Worm (Caenorhabditis elegans) whole organism, mixed stage, embryonic: ENCODE measurements around the gene kel-8.

Source experiments
- bed-3 ChIP-seq: fragments of 200-800 bp; sonication (Bioruptor generic); optimal IDR thresholded peaks from 3 replicates; lab custom pipeline; 2018; ENCODE audit warnings: mild to moderate bottlenecking, missing genetic modification characterization, moderate library complexity, missing compliant biosample characterization
- blmp-1 ChIP-seq: fragments of 150-350 bp; optimal IDR thresholded peaks from 2 replicates; lab custom pipeline; 2014; ENCODE audit warnings: missing biosample characterization, missing genetic modification characterization
- ceh-39 ChIP-seq: fragments of 150-350 bp; optimal IDR thresholded peaks from 2 replicates; lab custom pipeline; 2014; ENCODE audit warnings: missing biosample characterization, missing genetic modification characterization
- ceh-43 ChIP-seq: fragments of 200-800 bp; sonication (Bioruptor generic); optimal IDR thresholded peaks from 2 replicates; lab custom pipeline; 2018; ENCODE audit warnings: mild to moderate bottlenecking, missing genetic modification characterization, moderate library complexity, missing compliant biosample characterization
- ceh-83 ChIP-seq: fragments of 200-800 bp; sonication (Bioruptor generic); optimal IDR thresholded peaks from 2 replicates; lab custom pipeline; 2018; ENCODE audit warnings: mild to moderate bottlenecking, missing genetic modification characterization, missing compliant biosample characterization
- cnd-1 ChIP-seq: fragments of 200-800 bp; sonication (Bioruptor generic); optimal IDR thresholded peaks from 2 replicates; lab custom pipeline; 2018; ENCODE audit warnings: mild to moderate bottlenecking, missing genetic modification characterization, missing compliant biosample characterization
- flh-1 ChIP-seq: fragments of 200-800 bp; sonication (Bioruptor generic); optimal IDR thresholded peaks from 2 replicates; lab custom pipeline; 2018; ENCODE audit warnings: mild to moderate bottlenecking, missing genetic modification characterization, moderate library complexity, missing compliant biosample characterization
- lin-32 ChIP-seq: fragments of 200-800 bp; sonication (Bioruptor generic); optimal IDR thresholded peaks from 2 replicates; lab custom pipeline; 2018; ENCODE audit warnings: mild to moderate bottlenecking, missing genetic modification characterization, missing compliant biosample characterization
- lsy-2 ChIP-seq: fragments of 150-350 bp; optimal IDR thresholded peaks from 2 replicates; lab custom pipeline; 2014; ENCODE audit warnings: missing biosample characterization, missing genetic modification characterization
- mab-5 ChIP-seq: fragments of 150-350 bp; optimal IDR thresholded peaks from 2 replicates; lab custom pipeline; 2014; ENCODE audit warnings: missing biosample characterization, missing genetic modification characterization
- mls-2 ChIP-seq: sonication (generic microtip); optimal IDR thresholded peaks from 2 replicates; lab custom pipeline; 2016; ENCODE audit warnings: mild to moderate bottlenecking, missing genetic modification characterization, moderate library complexity, missing compliant biosample characterization
- nhr-28 ChIP-seq: fragments of 150-350 bp; optimal IDR thresholded peaks from 2 replicates; lab custom pipeline; 2014; ENCODE audit warnings: missing biosample characterization, missing genetic modification characterization
- nhr-76 ChIP-seq: sonication (generic microtip); optimal IDR thresholded peaks from 2 replicates; lab custom pipeline; 2017; ENCODE audit warnings: missing biosample characterization, missing genetic modification characterization
- pha-4 ChIP-seq: fragments of 150-350 bp; optimal IDR thresholded peaks from 2 replicates; lab custom pipeline; 2018; ENCODE audit warnings: missing biosample characterization, missing genetic modification reagents, missing genetic modification characterization
- snpc-4 ChIP-seq: fragments of 150-350 bp; optimal IDR thresholded peaks from 2 replicates; lab custom pipeline; 2014; ENCODE audit warnings: missing biosample characterization, missing genetic modification characterization
- sptf-1 ChIP-seq: sonication (generic microtip); optimal IDR thresholded peaks from 2 replicates; lab custom pipeline; 2017; ENCODE audit warnings: mild to moderate bottlenecking, missing genetic modification characterization, moderate library complexity, missing compliant biosample characterization
- tbx-8 ChIP-seq: fragments of 200-800 bp; sonication (Bioruptor generic); optimal IDR thresholded peaks from 2 replicates; lab custom pipeline; 2018; ENCODE audit warnings: mild to moderate bottlenecking, missing genetic modification characterization, moderate library complexity, missing compliant biosample characterization
- unc-120 ChIP-seq: sonication (generic microtip); optimal IDR thresholded peaks from 2 replicates; lab custom pipeline; 2017; ENCODE audit warnings: missing genetic modification characterization, missing compliant biosample characterization; ENCODE audit not compliant: poor library complexity, severe bottlenecking
- unc-62 ChIP-seq: fragments of 150-350 bp; optimal IDR thresholded peaks from 2 replicates; lab custom pipeline; 2014; ENCODE audit warnings: missing biosample characterization, missing genetic modification reagents, missing genetic modification characterization
- zip-8 ChIP-seq: fragments of 150-350 bp; optimal IDR thresholded peaks from 2 replicates; lab custom pipeline; 2014; ENCODE audit warnings: missing biosample characterization, missing genetic modification characterization
- ztf-11 ChIP-seq: fragments of 150-350 bp; optimal IDR thresholded peaks from 2 replicates; lab custom pipeline; 2014; ENCODE audit warnings: missing biosample characterization, missing genetic modification characterization

Gene kel-8

DNA sequence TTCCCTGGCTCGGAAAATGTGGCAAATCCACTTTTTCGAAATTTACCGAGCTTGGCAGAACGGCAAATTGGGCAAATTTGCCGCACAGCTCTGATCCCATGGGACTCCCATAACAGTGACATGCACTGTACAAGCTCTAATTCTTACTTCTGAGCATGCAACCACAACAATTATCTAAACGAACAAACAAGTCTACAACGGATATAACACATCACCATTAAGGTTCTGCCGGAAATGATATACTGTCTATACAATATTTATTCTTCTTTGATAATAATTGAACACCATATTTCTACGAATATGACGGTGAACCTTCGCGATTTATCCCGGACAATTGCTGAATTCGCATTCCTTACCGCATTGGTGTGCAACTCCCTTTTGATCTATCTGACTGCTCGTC lies 57.0 kb downstream of the kel-8 start, which contains the start of gene str-33:
Gene str-33 (plus strand): TSS at position 301 of the 400 bp plus-strand sequence.
- TF ChIP-seq ztf-11 (no peak), ceh-83 (no peak), unc-120 (tag; lab: Kevin White, UChicago) (no peak), blmp-1 (tag; lab: Kevin White, UChicago) (no peak), flh-1 (GFP tag; lab: Kevin White, UChicago) (no peak), ceh-39 (tag; lab: Kevin White, UChicago) (no peak), lsy-2 (tag; lab: Kevin White, UChicago) (no peak), unc-62 (GFP tag; lab: Kevin White, UChicago) (no peak), sptf-1 (tag; lab: Kevin White, UChicago) (no peak)

ce11 chrV:2730784-2731480 lies 59.7 kb downstream of the kel-8 start, which contains the start of gene dod-3:
TSS of gene dod-3 (minus strand) at chrV:2731098.
- TF ChIP-seq unc-120 (tag; lab: Kevin White, UChicago) (no peak), cnd-1 (tag; lab: Kevin White, UChicago) (no peak)

DNA sequence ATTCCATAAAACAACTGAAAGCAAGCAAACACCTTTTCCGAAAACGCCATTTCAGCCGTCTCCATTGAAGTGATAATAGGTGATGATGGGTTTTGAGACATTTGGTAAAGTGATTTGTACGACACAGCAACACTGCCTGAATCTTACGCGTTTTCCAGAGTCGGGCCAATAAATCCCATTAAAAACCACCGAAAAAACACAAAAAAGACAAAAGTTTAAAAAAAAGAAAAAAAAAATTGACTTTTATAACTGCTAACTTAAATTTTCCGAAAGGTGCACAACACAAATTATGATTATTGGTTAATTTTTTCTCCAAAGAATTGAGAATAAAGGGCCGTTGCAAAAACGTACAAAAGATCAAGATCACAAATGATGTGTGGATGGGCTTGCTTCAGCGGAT lies 63.1 kb downstream of the kel-8 start, which contains the start of gene srg-57:
Gene srg-57 (minus strand): TSS at position 101 of the 400 bp plus-strand sequence.
- TF ChIP-seq ceh-43 (GFP tag; lab: Kevin White, UChicago), result no peak
- TF ChIP-seq unc-62 (GFP tag; lab: Kevin White, UChicago), result no peak
- TF ChIP-seq nhr-76 (tag; lab: Kevin White, UChicago), result no peak
- no peak for TF ChIP-seq mls-2 (tag; lab: Kevin White, UChicago)
- TF ChIP-seq lsy-2 (tag; lab: Kevin White, UChicago), result no peak
- TF ChIP-seq cnd-1 (tag; lab: Kevin White, UChicago), result no peak
- TF ChIP-seq lin-32, result no peak
- TF ChIP-seq nhr-28 (tag; lab: Kevin White, UChicago), result no peak
- TF ChIP-seq ceh-39 (tag; lab: Kevin White, UChicago), result no peak
- TF ChIP-seq zip-8 (tag; lab: Kevin White, UChicago), result no peak
- TF ChIP-seq bed-3 (GFP tag; lab: Kevin White, UChicago), result no peak
- no peak for TF ChIP-seq pha-4 (tag; lab: Kevin White, UChicago)
- no peak for TF ChIP-seq blmp-1 (tag; lab: Kevin White, UChicago)
- TF ChIP-seq snpc-4, result no peak
- no peak for TF ChIP-seq mab-5 (tag; lab: Kevin White, UChicago)
- no peak for TF ChIP-seq tbx-8
- TF ChIP-seq unc-120 (tag; lab: Kevin White, UChicago), result no peak
- no peak for TF ChIP-seq sptf-1 (tag; lab: Kevin White, UChicago)
